Fruit fly (Drosophila melanogaster) whole organism, larva: Measurements from ENCODE around the gene Atg6.

ENCODE experiments used
- noc ChIP-seq: fragments of 200-800 bp; sonication (Bioruptor generic); optimal IDR thresholded peaks from 3 replicates; lab custom pipeline; 2019; ENCODE audit warnings: missing biosample characterization, mild to moderate bottlenecking, missing genetic modification characterization, moderate library complexity

Gene Atg6

DNA sequence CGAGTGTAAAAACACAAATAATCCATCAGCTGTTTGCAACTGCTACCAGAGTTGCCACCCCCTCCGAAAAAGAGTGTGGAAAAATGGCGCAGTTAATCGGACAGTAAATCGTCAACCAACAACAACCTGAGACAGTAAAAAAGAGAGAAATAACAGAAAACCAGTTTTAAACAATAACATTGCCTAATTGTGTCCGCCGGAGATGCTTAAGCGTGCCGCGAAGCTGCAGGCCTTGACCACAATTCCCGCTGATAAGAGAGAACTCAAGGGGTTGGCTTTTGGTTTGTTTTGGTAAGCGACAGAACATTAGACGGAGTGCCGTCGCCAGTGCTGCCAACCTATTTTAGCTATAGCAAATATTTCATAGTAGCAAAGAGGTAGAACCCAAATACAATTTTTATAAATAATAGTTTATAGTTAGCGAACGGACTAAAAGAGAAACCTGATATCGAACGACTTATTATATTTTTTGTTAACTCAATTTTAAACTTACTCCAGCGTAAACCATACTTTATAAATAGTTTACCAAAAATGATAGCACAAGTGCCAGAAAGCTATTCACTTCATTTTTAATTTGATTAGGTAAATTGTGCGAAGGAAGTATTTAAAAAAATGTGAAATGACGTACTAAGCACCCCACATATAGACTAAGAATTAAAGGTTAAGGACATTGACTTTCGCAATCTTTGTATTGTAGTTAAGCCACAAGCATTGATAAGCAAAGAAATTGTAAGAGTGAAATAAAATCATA, at the start of gene Atg6, which contains the start of gene Pisd:
Gene Atg6 (minus strand): TSS at position 93 of the 751 bp plus-strand sequence.
Gene Pisd (plus strand): TSS at position 94 of the 751 bp plus-strand sequence.
- peak; percentile 49 for TF ChIP-seq noc (tag; lab: Kevin White, UChicago)

DNA sequence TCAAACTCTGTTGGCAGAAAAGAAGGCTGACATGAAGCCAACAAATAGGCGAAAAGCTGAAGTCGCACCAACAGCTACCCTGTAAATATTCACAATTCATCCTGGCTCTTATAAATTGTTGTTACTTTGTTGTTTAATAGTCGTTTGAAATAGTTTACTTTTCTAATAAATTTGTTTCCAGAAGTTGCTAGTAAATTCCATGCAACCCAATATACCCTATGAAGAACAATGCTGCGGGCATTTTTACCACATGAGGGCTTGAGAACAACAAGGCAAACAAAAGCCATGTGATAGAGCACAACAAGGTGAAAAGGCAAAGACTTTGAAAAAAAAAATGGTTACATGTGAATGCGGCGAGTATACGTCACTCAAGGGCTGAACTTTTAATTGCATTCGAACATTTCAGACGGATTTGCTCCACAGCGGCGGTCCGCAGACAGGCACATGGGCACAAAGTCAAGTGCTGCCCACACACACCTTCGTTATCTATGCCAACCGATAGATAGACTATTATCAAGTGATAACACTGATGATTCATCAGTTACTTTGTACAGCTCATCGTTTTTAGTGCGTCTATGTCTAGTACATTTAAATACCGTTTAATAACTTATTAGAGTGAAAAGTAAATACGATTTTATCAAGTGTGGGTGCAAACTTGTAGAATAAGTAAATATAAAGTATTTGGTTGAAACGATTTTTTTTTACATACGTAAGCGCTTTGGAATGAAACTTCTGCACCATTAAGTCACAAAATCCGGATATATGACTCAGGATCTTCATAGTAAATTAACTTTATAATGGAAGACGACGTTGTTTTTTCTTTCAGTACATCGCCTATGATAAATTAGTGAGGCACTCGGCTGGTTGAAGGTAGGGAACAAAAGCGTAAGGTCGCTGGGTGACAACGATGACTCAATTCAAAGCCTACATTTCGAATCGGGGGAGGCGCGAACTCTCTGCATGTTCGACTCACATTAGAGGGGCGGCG, 48.8 kb upstream of the Atg6 start:
- peak; percentile 62 for TF ChIP-seq noc (tag; lab: Kevin White, UChicago)

DNA sequence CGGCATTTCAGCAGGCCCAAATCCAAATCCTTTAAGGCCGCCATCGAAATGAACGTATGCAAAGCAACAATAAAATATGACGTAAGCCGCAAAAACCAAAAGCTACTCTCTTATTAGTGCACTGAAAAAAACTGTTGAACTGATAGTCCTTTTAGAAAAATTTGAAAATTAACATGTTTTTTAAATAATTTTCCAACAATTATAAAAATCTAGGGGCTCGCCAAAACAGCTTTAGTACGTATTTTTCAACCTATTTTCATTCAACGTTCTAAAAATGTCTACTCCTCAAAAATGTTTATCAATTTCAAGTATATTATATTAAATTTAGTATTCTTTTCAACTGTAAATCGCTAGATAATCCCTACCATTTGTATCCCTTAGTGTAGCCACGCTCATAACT, 42.8 kb upstream of the Atg6 start:
- TF ChIP-seq noc (tag; lab: Kevin White, UChicago), result no peak

DNA sequence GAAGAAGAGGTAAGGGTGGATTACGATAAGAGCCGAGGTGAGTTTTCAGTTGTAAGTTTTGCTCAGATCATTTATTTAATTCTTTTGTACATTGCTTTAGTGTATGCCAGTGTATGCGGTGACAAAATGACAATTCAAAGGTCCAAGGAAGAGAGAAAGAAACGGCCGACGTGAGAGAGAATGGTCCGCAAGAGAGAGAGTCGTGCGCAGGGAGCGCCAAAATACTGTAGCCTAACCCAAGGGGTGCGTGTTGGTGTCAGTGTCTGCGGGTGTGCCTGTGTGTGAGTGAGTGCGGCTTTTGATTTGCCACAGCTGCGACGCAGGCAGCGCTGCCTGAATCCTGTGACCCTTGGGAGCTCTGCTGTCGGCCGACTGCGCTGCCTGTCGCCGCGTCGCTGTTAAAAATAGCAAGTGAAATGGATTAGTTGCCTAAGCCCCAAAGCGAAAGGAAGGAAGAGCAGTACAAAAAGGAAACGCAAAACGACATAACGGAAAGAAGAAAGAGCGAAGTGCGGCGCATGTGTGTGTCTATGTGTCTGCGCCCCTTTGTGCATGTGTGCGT, 42.1 kb upstream of the Atg6 start:
- no peak for TF ChIP-seq noc (tag; lab: Kevin White, UChicago)

DNA sequence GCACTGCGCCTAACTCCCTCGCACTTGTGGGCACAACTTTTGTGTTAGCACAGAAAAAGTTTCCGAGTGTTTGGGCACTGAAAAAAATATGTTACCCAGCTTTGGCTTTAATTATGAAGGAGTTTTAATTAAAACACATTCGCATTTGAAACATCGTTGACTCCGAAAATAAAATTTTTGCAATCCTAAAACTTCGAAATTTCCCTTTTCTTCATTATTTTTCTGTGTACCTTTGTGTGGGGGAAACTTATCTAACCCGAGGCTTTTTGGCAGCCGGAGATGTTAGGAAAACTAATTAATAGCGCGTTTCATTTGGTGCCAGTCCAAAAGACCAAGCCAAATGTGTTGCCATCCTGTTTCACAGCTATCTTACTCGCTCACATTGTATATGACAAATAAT, 41.1 kb upstream of the Atg6 start:
- TF ChIP-seq noc (tag; lab: Kevin White, UChicago), result no peak

DNA sequence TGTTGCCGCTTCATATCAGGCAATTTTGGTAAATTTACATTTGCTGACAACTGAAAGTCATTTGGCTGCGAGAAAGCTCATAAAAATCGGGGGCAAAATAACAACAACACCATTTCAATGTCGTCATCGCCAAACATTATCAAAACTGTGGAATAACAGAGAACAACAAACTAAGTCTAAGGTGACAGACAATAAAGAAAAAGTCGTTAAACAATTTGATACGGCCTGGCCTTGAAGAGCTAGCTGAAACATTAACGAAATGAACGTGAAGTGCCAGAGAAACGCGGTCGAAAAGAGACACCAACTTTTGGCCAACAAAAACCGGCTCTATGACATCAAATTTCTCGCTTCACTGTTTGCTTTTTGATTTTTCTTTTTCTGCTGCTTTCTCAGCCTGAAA, 39.6 kb upstream of the Atg6 start:
- TF ChIP-seq noc (tag; lab: Kevin White, UChicago), result peak; percentile 59

DNA sequence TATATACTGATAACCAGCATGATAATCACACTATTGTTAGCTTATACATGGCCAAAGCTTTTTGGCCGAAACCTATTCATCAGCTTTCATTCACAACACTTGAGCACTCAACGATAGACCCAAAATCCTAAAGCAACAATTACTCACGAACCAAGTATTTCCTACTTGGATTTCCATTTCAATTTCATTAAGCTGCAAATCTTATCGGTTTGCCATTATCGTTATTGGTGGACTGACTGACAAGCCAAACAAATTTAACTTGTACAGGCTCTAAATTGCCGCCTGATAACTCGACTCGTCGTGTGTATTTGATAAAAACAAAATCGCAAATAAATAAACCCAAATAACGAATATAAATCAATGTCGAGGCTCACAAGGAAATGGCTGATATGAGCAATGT, 34.4 kb upstream of the Atg6 start:
- peak; percentile 85 for TF ChIP-seq noc (tag; lab: Kevin White, UChicago)

DNA sequence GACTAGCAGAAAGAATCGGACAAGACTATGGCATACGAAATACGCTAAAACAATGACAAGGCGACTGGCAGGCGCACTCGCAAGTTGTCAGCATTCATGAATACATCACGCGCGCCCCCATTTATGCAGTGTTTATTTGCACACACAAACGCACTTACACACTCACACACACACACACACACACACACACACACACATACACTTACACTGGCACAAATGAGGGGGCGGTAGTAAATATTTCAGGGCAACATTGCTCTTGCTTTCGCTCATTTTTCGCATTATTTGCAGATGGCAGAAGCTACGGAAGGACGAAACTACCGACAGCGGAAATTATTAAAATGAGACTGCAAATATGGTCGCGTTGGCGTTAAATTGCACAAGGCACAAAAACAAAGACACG, 29.0 kb upstream of the Atg6 start:
- TF ChIP-seq noc (tag; lab: Kevin White, UChicago), result no peak

DNA sequence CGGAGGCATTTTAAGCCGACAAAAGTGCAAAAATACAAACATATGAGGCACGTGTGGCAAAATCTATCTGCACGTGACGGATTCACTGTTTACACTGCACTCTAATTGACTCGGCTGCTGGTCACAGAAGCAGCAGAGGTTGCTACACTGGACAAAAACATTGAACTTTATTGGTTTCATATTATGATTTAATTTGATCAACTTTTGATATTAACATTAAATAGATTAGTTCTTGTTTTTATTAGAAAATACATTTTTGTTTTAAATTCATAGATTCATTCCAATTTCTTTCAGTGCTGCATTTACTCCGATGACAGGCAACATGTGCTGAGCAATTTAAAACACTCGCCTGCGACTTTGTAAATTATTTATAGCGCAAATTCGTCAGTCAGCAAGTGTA, 28.5 kb upstream of the Atg6 start:
- TF ChIP-seq noc (tag; lab: Kevin White, UChicago), result no peak

DNA sequence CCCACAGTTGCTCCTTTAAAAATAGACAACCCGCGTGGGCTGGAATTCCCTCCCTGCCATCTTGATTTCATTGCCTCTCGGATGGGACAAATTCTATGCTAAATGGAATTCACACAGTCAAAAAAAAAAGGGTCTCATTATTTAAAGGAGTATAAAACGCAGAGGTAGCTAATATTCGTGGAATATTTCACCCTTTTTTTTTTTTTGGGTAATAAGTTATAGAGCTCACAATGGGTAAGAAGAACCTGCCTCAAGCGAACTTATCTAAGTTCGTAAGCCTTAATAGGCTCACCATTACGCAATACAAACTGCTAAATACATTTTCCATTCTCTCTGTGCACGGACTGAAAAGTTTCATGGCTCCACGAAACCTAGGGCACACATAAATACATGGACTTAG, 23.1 kb upstream of the Atg6 start:
- no peak for TF ChIP-seq noc (tag; lab: Kevin White, UChicago)

DNA sequence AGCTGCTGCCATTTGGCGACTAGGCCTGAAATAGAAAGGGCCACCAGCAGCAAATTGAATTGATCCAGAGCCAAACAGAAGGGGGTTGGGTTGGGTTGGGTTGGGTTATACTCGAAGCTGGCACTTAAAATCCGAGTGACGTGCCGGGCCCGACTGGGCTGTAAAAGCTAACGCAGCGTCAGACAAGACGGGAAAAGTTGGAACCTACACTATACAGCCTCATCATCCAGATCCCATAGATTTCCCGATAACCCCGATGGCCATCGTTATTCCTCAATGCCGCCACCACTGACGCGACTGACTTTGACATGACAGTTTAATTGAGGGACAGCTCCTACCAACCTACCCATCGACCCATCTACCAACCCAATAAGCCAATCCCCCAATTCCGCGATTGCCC, 19.4 kb upstream of the Atg6 start:
- no peak for TF ChIP-seq noc (tag; lab: Kevin White, UChicago)

DNA sequence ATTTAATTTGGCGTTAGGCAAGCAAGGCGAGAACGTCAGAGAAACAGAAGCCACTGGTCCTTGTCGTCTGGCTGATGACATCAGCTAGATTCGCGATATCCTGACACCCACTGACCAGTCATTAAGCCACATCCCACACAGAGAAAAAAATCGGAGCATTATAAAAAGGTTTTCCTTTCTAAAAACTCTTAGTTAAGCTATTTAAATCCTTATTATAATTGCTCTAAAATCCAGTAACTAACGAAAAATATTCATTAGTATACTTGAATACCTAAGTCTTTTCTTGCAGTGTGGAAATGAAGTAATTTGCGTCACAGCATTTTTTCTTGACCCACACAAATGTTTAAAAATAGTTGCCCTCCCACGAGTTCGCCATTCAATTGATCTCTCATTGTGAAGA, 18.2 kb upstream of the Atg6 start:
- no peak for TF ChIP-seq noc (tag; lab: Kevin White, UChicago)

DNA sequence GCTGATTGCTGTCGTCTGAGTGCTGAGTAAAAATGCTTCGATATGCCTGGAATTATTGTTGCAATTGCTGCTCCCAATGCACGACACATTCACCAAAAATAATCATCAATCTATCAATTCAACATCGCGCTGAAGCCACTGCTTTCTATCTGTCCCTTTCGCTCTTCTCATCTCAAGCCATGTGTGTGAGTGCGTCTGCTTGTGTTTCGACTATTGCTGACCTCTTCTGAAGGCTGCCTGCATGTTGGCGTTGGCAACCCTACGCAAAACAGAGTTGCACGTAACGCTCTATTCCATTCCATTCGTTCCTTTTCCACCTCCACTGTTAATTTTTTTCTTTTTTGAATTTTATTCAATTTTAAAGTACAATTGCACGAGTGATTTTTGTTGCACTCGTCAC, 15.1 kb upstream of the Atg6 start:
- no peak for TF ChIP-seq noc (tag; lab: Kevin White, UChicago)

DNA sequence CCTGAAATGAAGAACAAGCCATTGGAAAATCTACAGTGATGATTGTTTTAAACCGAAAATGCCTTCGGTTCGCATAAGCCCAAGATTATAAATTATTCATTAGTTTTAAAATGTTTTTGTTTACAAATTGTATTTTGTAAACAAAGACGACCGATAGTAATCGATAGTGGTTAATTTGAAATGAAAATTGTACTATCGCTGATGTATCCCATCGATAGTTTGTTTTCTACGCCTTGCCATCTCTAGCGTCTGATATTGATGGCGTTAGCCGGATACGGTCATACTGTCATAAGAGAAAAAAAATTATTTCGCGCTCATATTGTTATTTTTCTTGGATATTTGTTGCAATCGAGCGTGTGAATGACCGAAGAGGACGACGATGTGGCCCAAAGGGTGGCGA, 7.5 kb upstream of the Atg6 start, which contains the start of gene SMC1:
Gene SMC1 (plus strand): TSS at position 247 of the 400 bp plus-strand sequence.
- TF ChIP-seq noc (tag; lab: Kevin White, UChicago), result no peak

DNA sequence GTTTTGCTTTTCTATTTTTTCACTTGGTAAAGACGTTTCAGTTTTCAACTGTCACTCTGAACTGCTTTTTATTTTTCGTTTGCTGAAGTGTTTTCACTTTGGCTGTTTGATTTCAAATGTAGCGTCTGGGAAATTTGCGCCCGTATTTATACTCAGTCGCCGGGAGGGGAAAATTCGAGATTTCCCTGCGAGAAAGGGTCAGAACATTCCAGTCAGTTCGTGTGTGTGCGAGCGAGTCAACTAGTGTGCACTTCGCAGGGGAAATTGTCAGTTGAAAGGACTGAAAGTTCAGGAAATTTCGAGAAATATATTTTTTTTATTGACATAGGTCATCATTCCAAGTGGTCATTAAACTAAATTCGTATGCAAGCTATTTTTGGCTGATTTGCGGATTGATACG, 6.6 kb upstream of the Atg6 start, which contains the start of gene Hsp68:
Gene Hsp68 (minus strand): TSS at position 123 of the 400 bp plus-strand sequence.
- TF ChIP-seq noc (tag; lab: Kevin White, UChicago), result no peak

DNA sequence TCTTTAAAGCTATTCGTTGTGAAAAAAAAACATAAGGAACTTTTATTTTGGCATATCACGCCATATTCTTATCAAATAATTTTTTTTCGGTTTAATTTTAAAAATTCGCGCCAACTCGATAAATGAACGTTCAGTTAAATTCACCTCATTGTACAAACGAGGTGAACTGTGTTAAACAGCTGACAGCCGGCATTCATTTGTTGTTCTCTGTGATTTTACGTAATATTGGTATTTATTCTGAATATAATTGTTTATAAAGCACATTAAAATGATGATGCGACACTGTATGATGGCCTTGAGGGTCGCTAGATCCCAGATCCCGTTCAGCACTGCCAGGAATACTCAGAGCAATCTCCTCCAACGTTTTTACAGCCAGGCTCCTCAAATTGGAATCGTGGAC, 3.6 kb upstream of the Atg6 start, which contains the start of gene CG6000:
Gene CG6000 (plus strand): TSS at position 165 of the 400 bp plus-strand sequence.
- TF ChIP-seq noc (tag; lab: Kevin White, UChicago), result no peak
